Worm (Caenorhabditis elegans) whole organism, early embryonic: ENCODE measurements around the gene ymel-1.

Experiments used
- B0310.2 ChIP-seq: sonication (generic microtip); optimal IDR thresholded peaks from 2 replicates; lab custom pipeline; 2016; ENCODE audit warnings: mild to moderate bottlenecking, missing genetic modification characterization, missing compliant biosample characterization
- aly-1 ChIP-seq: sonication (generic microtip); optimal IDR thresholded peaks from 2 replicates; lab custom pipeline; 2016; ENCODE audit warnings: missing genetic modification characterization, missing compliant biosample characterization
- ama-1 ChIP-seq: fragments of 150-350 bp; optimal IDR thresholded peaks from 2 replicates; lab custom pipeline; 2014
- ceh-13 ChIP-seq: fragments of 200-800 bp; sonication (Bioruptor generic); optimal IDR thresholded peaks from 2 replicates; lab custom pipeline; 2018; ENCODE audit warnings: mild to moderate bottlenecking, missing genetic modification characterization, missing compliant biosample characterization
- ets-7 ChIP-seq: sonication (generic microtip); optimal IDR thresholded peaks from 2 replicates; lab custom pipeline; 2016; ENCODE audit warnings: missing genotype, missing genetic modification characterization, missing compliant biosample characterization
- flt-1 ChIP-seq: fragments of 200-800 bp; sonication (Bioruptor generic); IDR thresholded peaks from 2 replicates; pipeline ENCODE4 v1.3.6; 2022; ENCODE audit warnings: missing genetic modification characterization, missing compliant biosample characterization
- hmbx-1 ChIP-seq: sonication (generic microtip); optimal IDR thresholded peaks from 2 replicates; lab custom pipeline; 2016; ENCODE audit warnings: mild to moderate bottlenecking, missing genetic modification characterization, missing compliant biosample characterization
- hnd-1 ChIP-seq: sonication (generic microtip); optimal IDR thresholded peaks from 2 replicates; lab custom pipeline; 2016; ENCODE audit warnings: missing genetic modification characterization, missing compliant biosample characterization
- scrt-1 ChIP-seq: fragments of 200-800 bp; sonication (Bioruptor generic); IDR thresholded peaks from 2 replicates; pipeline ENCODE4 v1.3.6; 2022; ENCODE audit warnings: missing genetic modification characterization, missing compliant biosample characterization
- sea-1 ChIP-seq: fragments of 200-800 bp; sonication (Bioruptor generic); conservative IDR thresholded peaks from 2 replicates; pipeline ENCODE4 v1.3.6; 2022; ENCODE audit warnings: missing genetic modification characterization, missing compliant biosample characterization
- tbx-11 ChIP-seq: fragments of 200-800 bp; sonication (Bioruptor generic); IDR thresholded peaks from 2 replicates; pipeline ENCODE4 v1.3.6; 2022; ENCODE audit warnings: missing genetic modification characterization, missing compliant biosample characterization
- tra-4 ChIP-seq: sonication (generic microtip); optimal IDR thresholded peaks from 2 replicates; lab custom pipeline; 2017; ENCODE audit warnings: missing genetic modification characterization, missing compliant biosample characterization

DNA sequence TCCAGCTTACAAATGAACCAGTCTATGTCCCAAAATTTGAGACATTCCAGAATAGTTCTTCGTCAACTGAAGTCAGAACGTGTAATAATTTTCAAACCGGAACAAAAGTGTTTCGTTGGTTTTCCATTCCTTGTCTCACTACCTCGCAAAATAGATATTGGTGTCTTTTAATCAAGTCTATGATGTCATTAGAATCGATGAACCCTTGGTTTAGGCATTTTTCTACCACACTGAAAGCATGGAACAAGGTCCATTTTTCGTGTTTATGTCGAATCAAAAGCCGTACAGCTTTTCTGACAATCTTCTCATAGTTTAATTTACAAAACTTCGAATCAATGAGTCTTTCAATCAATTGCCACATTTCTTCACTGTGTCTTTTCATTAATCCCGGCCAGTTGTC is 30.8 kb downstream of the ymel-1 start, which contains the start of gene H04D03.7:
- no peak for TF ChIP-seq ceh-13 (GFP tag; lab: Kevin White, UChicago)
- TF ChIP-seq tra-4 (tag; lab: Kevin White, UChicago): no peak
- TF ChIP-seq hnd-1 (tag; lab: Kevin White, UChicago): no peak
- TF ChIP-seq tbx-11 (GFP tag; lab: Robert Waterston, UW): no peak
- no peak for TF ChIP-seq B0310.2
- no peak for TF ChIP-seq scrt-1 (GFP tag; lab: Robert Waterston, UW)
- TF ChIP-seq flt-1: no peak
- no peak for TF ChIP-seq sea-1 (GFP tag; lab: Robert Waterston, UW)
- TF ChIP-seq ama-1: no peak
- TF ChIP-seq ets-7 (tag; lab: Kevin White, UChicago): no peak
- TF ChIP-seq hmbx-1 (tag; lab: Kevin White, UChicago): no peak
- no peak for TF ChIP-seq aly-1 (tag; lab: Kevin White, UChicago)
